Fruit fly (Drosophila melanogaster) whole organism, wandering third instar larva: ENCODE measurements around the gene brwl.

ENCODE experiments used
- GATAd ChIP-seq: sonication (Bioruptor generic); optimal IDR thresholded peaks from 2 replicates; lab custom pipeline; 2016; ENCODE audit warnings: missing biosample characterization, missing genetic modification characterization
- Hr78 ChIP-seq: fragments of >200 bp; optimal IDR thresholded peaks from 2 replicates; lab custom pipeline; 2017; ENCODE audit warnings: missing biosample characterization, missing genetic modification characterization
- jim ChIP-seq: fragments of 175-275, 200-325 bp; sonication (Bioruptor generic); optimal IDR thresholded peaks from 2 replicates; lab custom pipeline; 2016; ENCODE audit warnings: missing biosample characterization, mild to moderate bottlenecking, missing genetic modification characterization
- lola ChIP-seq: fragments of >200 bp; optimal IDR thresholded peaks from 2 replicates; lab custom pipeline; 2017; ENCODE audit warnings: missing biosample characterization, missing genetic modification characterization
- pan ChIP-seq: fragments of >200 bp; optimal IDR thresholded peaks from 2 replicates; lab custom pipeline; 2017
- sage ChIP-seq: fragments of 200-800 bp; sonication (Bioruptor generic); optimal IDR thresholded peaks from 2 replicates; lab custom pipeline; 2016; ENCODE audit warnings: missing biosample characterization, mild to moderate bottlenecking, missing genetic modification characterization
- usp ChIP-seq: fragments of >200 bp; optimal IDR thresholded peaks from 2 replicates; lab custom pipeline; 2017; ENCODE audit warnings: missing biosample characterization, missing genetic modification characterization

dm6 chr2L:9615561-9615960 lies 46.9 kb downstream of the brwl start:
- TF ChIP-seq jim (GFP tag; lab: Kevin White, UChicago) (no peak), pan (lab: Kevin White, UChicago) (no peak), lola (no peak), sage (GFP tag; lab: Kevin White, UChicago) (no peak), usp (no peak), Hr78 (no peak), GATAd (GFP tag; lab: Kevin White, UChicago) (no peak)
